Fruit fly (Drosophila melanogaster) whole organism, prepupa: ENCODE measurements around the gene CG11893.

Experiments
- Blimp-1 ChIP-seq: fragments of 200-800 bp; sonication (Bioruptor generic); optimal IDR thresholded peaks from 3 replicates; lab custom pipeline; 2017; ENCODE audit warnings: missing biosample characterization, missing genetic modification characterization, mild to moderate bottlenecking, moderate library complexity, missing genetic modification reagents
- CG10631 ChIP-seq: fragments of 200-800 bp; sonication (Bioruptor generic); optimal IDR thresholded peaks from 2 replicates; lab custom pipeline; 2016; ENCODE audit warnings: missing biosample characterization, missing genetic modification characterization
- CG11762 ChIP-seq: fragments of 200-800 bp; sonication (Bioruptor generic); optimal IDR thresholded peaks from 3 replicates; lab custom pipeline; 2016; ENCODE audit warnings: missing biosample characterization, missing genetic modification characterization; ENCODE audit not compliant: insufficient read depth
- CG15336 ChIP-seq: fragments of 200-800 bp; sonication (Bioruptor generic); IDR thresholded peaks from 2 replicates; pipeline ENCODE4 v1.3.6; 2022; ENCODE audit warnings: missing biosample characterization, missing genetic modification characterization
- CG1621 ChIP-seq: fragments of 200-800 bp; sonication (Bioruptor generic); optimal IDR thresholded peaks from 3 replicates; lab custom pipeline; 2018; ENCODE audit warnings: missing biosample characterization, mild to moderate bottlenecking, missing genetic modification characterization
- CG3032 ChIP-seq: fragments of 200-800 bp; optimal IDR thresholded peaks from 2 replicates; lab custom pipeline; 2019; ENCODE audit warnings: missing biosample characterization, mild to moderate bottlenecking, missing genetic modification characterization, moderate library complexity
- CG31627 ChIP-seq: fragments of 200-800 bp; sonication (Bioruptor generic); optimal IDR thresholded peaks from 3 replicates; lab custom pipeline; 2016; ENCODE audit warnings: missing biosample characterization, missing genetic modification characterization
- CG32006 ChIP-seq: fragments of 200-800 bp; sonication (Bioruptor generic); optimal IDR thresholded peaks from 3 replicates; lab custom pipeline; 2017; ENCODE audit warnings: missing biosample characterization, mild to moderate bottlenecking, missing genetic modification characterization
- CG3919 ChIP-seq: fragments of 200-800 bp; sonication (Bioruptor generic); optimal IDR thresholded peaks from 3 replicates; lab custom pipeline; 2016; ENCODE audit warnings: missing biosample characterization, missing genetic modification characterization
- CG6163 ChIP-seq: fragments of 200-800 bp; sonication (Bioruptor generic); IDR thresholded peaks from 3 replicates; pipeline ENCODE4 v1.3.6; 2022; ENCODE audit warnings: missing biosample characterization, missing genetic modification characterization
- CG6854 ChIP-seq: fragments of 200-800 bp; sonication (Bioruptor generic); optimal IDR thresholded peaks from 2 replicates; lab custom pipeline; 2017; ENCODE audit warnings: missing biosample characterization, mild to moderate bottlenecking, missing genetic modification characterization
- CG8119 ChIP-seq: fragments of 200-800 bp; sonication (Bioruptor generic); IDR thresholded peaks from 3 replicates; pipeline ENCODE4 v1.3.6; 2022; ENCODE audit warnings: missing biosample characterization, missing genetic modification characterization
- CG8319 ChIP-seq: fragments of 200-800 bp; sonication (Bioruptor generic); optimal IDR thresholded peaks from 3 replicates; lab custom pipeline; 2016; ENCODE audit warnings: missing biosample characterization, missing genetic modification characterization
- CG8632 ChIP-seq: fragments of 200-800 bp; sonication (Bioruptor generic); optimal IDR thresholded peaks from 3 replicates; lab custom pipeline; 2016; ENCODE audit warnings: missing biosample characterization, missing genetic modification characterization
- Eip75B ChIP-seq: fragments of 200-800 bp; sonication (Bioruptor generic); optimal IDR thresholded peaks from 3 replicates; lab custom pipeline; 2016; ENCODE audit warnings: missing biosample characterization, missing genetic modification characterization
- Ets21C ChIP-seq: fragments of 200-800 bp; sonication (Bioruptor generic); optimal IDR thresholded peaks from 3 replicates; lab custom pipeline; 2016; ENCODE audit warnings: missing biosample characterization, missing genetic modification characterization
- Hr39 ChIP-seq: fragments of 200-800 bp; sonication (Bioruptor generic); optimal IDR thresholded peaks from 2 replicates; lab custom pipeline; 2016; ENCODE audit warnings: missing biosample characterization, missing genetic modification characterization
- Lpt ChIP-seq: fragments of 200-800 bp; sonication (Bioruptor generic); optimal IDR thresholded peaks from 3 replicates; lab custom pipeline; 2016; ENCODE audit warnings: missing biosample characterization, missing genetic modification characterization
- OdsH ChIP-seq: fragments of 200-800 bp; sonication (Bioruptor generic); optimal IDR thresholded peaks from 3 replicates; lab custom pipeline; 2016; ENCODE audit warnings: missing biosample characterization, missing genetic modification characterization
- Smox ChIP-seq: fragments of 200-800 bp; sonication (Bioruptor generic); optimal IDR thresholded peaks from 3 replicates; lab custom pipeline; 2016; ENCODE audit warnings: missing biosample characterization, missing genetic modification characterization
- Sox15 ChIP-seq: fragments of 200-800 bp; sonication (Bioruptor generic); optimal IDR thresholded peaks from 3 replicates; lab custom pipeline; 2016; ENCODE audit warnings: missing biosample characterization, missing genetic modification characterization
- achi ChIP-seq: fragments of 200-800 bp; sonication (Bioruptor generic); optimal IDR thresholded peaks from 3 replicates; lab custom pipeline; 2016; ENCODE audit warnings: missing biosample characterization, missing genetic modification characterization
- acj6 ChIP-seq: fragments of 200-800 bp; sonication (Bioruptor generic); optimal IDR thresholded peaks from 3 replicates; lab custom pipeline; 2016; ENCODE audit warnings: missing biosample characterization, missing genetic modification characterization
- dsx ChIP-seq: fragments of 200-800 bp; optimal IDR thresholded peaks from 3 replicates; lab custom pipeline; 2019; ENCODE audit warnings: missing biosample characterization, mild to moderate bottlenecking, missing genetic modification characterization, moderate library complexity; ENCODE audit not compliant: poor library complexity, severe bottlenecking
- eg ChIP-seq: fragments of 200-800 bp; sonication (Bioruptor generic); IDR thresholded peaks from 3 replicates; pipeline ENCODE4 v1.3.6; 2022; ENCODE audit warnings: missing biosample characterization, missing genetic modification characterization
- esn ChIP-seq: fragments of 200-800 bp; sonication (Bioruptor generic); optimal IDR thresholded peaks from 2 replicates; lab custom pipeline; 2016; ENCODE audit warnings: missing biosample characterization, mild to moderate bottlenecking, missing genetic modification characterization, moderate library complexity
- fd59A ChIP-seq: fragments of 200-800 bp; sonication (Bioruptor generic); optimal IDR thresholded peaks from 2 replicates; lab custom pipeline; 2017; ENCODE audit warnings: missing biosample characterization, mild to moderate bottlenecking, missing genetic modification characterization, missing genetic modification reagents
- fkh ChIP-seq: fragments of 200-800 bp; sonication (Bioruptor generic); optimal IDR thresholded peaks from 3 replicates; lab custom pipeline; 2017; ENCODE audit warnings: missing biosample characterization, mild to moderate bottlenecking, missing genetic modification characterization, moderate library complexity
- lz ChIP-seq: fragments of 200-800 bp; sonication (Bioruptor generic); optimal IDR thresholded peaks from 3 replicates; lab custom pipeline; 2016; ENCODE audit warnings: missing biosample characterization, missing genetic modification characterization
- ss ChIP-seq, 2 experiments: fragments of 200-800 bp; sonication (Bioruptor generic); optimal IDR thresholded peaks; 2 replicates in 1 of 2; 3 replicates in 1 of 2; lab custom pipeline; 2017 to 2018; ENCODE audit warnings: mild to moderate bottlenecking in 2 of 2, missing biosample characterization in 2 of 2, missing genetic modification characterization in 2 of 2, moderate library complexity in 1 of 2
- svp ChIP-seq: fragments of 200-800 bp; sonication (Bioruptor generic); peaks from one replicate; lab custom pipeline; 2016; ENCODE audit warnings: missing biosample characterization, missing genetic modification characterization
- topi ChIP-seq: fragments of 200-800 bp; sonication (Bioruptor generic); optimal IDR thresholded peaks from 3 replicates; lab custom pipeline; 2016; ENCODE audit warnings: missing biosample characterization, missing genetic modification characterization
- vri ChIP-seq: fragments of 200-800 bp; sonication (Bioruptor generic); optimal IDR thresholded peaks from 3 replicates; lab custom pipeline; 2016; ENCODE audit warnings: missing biosample characterization, mild to moderate bottlenecking, missing genetic modification characterization

CG11893 gene

dm6 chr3R:25320898-25321297, 31.2 kb downstream of the CG11893 start:
- TF ChIP-seq esn (GFP tag; lab: Kevin White, UChicago) = no peak

DNA sequence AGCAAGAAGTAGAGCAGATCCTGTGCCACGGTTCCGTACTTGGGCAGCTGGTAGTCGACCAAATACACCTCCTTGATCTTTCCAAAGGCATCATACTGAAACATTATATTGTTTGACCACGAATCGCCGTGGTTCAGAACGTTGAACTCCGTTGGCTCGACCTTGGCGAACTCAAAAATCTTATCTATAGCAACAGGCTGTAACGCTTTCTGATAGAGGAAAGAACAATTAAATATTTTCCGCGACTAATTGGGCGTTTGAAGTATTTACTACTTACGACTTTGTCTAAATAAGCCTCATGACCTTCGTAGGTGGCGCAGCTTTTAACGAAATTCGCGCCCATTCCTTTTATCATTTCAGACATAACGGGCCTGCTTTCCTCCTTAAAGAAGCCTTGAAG, 32.0 kb downstream of the CG11893 start:
- TF ChIP-seq CG8632 (GFP tag; lab: Kevin White, UChicago) = no peak
- TF ChIP-seq svp (GFP tag; lab: Kevin White, UChicago) = peak; percentile 72

DNA sequence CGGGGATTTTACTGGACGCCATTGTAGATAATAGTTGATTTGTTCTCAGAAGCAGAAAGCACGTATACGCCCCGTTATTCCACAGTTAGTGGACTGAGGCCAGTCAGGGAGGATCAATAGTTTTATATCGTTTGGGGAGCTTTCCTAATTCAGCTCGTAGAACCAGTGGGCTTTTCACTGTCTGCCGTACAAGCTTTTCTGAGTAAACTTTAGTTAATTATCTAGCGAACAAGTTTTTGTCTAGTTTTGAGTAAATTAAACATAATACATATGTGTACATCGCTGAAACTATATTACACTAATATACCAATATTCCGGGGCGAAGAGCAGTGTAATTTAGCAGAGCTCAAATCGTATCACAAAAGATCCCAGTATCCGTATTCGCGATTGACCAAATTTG, 33.0 kb downstream of the CG11893 start, which contains the start of gene CG10562:
CG10562 (minus strand) TSS at position 101 of the 400 bp plus-strand sequence.
- TF ChIP-seq acj6 (GFP tag; lab: Kevin White, UChicago) (no peak), fkh (GFP tag; lab: Kevin White, UChicago) (no peak), topi (GFP tag; lab: Kevin White, UChicago) (no peak), Sox15 (GFP tag; lab: Kevin White, UChicago) (no peak), Smox (GFP tag; lab: Kevin White, UChicago) (no peak), CG15336 (no peak), Blimp-1 (no peak), OdsH (no peak), dsx (GFP tag; lab: Kevin White, UChicago) (no peak), CG10631 (GFP tag; lab: Kevin White, UChicago) (no peak), esn (GFP tag; lab: Kevin White, UChicago) (no peak), CG8319 (GFP tag; lab: Kevin White, UChicago) (no peak), Hr39 (GFP tag; lab: Kevin White, UChicago) (no peak), CG31627 (GFP tag; lab: Kevin White, UChicago) (no peak), fd59A (GFP tag; lab: Kevin White, UChicago) (no peak), CG11762 (GFP tag; lab: Kevin White, UChicago) (no peak)

DNA sequence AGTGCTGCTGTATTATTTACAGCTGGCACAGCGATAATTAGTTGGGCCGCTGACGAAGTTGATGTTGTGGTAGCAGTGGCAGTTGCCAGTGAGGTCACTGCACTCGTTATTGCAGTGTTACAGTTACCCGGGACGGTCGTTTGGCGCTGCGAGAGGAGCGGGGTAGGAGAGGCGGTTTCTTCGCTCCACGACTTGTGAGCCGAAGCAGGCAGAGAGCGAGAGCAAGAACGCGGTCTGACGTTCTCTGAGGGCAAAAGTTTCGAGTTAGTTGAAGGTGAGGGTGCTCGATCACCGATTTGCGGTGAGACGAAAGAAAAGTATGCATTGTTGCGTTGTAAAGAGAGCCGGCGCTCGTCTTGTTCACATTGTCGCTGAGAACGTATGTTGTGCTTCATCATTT, 38.9 kb downstream of the CG11893 start:
- TF ChIP-seq eg (GFP tag; lab: Robert Waterston, UW) = 0 out of 3 replicates have a peak, but pooled peaks have one; percentile 17
- TF ChIP-seq CG8119 (GFP tag; lab: Robert Waterston, UW) = 0 out of 3 replicates have a peak, but pooled peaks have one; percentile 28

dm6 chr3R:25329079-25329478, 39.4 kb downstream of the CG11893 start, which contains the start of gene CHKov1:
Gene CHKov1, minus strand, starts transcription at chr3R:25329316.
- 0 out of 2 replicates have a peak, but pooled peaks have one; percentile 21 for TF ChIP-seq CG15336
- peak; percentile 30 for TF ChIP-seq vri (GFP tag; lab: Kevin White, UChicago)
- no peak for TF ChIP-seq CG6163 (GFP tag; lab: Robert Waterston, UW)
- TF ChIP-seq, all 60 proteins: peak for 2

DNA sequence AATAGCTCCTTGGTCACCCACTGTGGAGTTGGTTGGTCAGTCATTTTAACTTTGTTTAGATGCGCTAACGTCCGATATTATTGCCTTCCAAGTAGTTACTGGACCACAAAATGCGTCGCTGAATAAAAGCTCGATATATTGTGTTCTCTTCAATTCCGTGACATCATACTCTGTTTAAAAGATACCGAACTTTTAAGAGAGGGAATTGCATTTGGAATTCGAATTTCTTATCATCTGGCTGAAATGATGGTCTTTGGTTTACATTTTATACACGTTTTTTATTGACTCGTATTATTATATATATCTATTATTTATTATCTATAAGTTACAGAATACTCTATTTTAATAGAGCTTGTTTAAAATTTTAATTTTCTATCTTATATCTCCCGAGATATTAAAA, 41.4 kb downstream of the CG11893 start, which contains the start of gene CHKov2:
CHKov2 (minus strand) TSS at position 101 of the 400 bp plus-strand sequence.
- TF ChIP-seq Hr39 (GFP tag; lab: Kevin White, UChicago) (no peak), Eip75B (GFP tag; lab: Kevin White, UChicago) (no peak), fkh (GFP tag; lab: Kevin White, UChicago) (no peak), Lpt (GFP tag; lab: Kevin White, UChicago) (no peak), CG3919 (GFP tag; lab: Kevin White, UChicago) (no peak), Sox15 (GFP tag; lab: Kevin White, UChicago) (no peak), achi (GFP tag; lab: Kevin White, UChicago) (no peak), CG6854 (GFP tag; lab: Kevin White, UChicago) (no peak), eg (GFP tag; lab: Robert Waterston, UW) (no peak), ss (GFP tag; optimal IDR thresholded peaks at IDR 0.05; lab: Kevin White, UChicago) (no peak), lz (GFP tag; lab: Kevin White, UChicago) (no peak), CG32006 (GFP tag; lab: Kevin White, UChicago) (no peak), CG3032 (tag; lab: Kevin White, UChicago) (no peak), acj6 (GFP tag; lab: Kevin White, UChicago) (no peak), Ets21C (GFP tag; lab: Kevin White, UChicago) (no peak), Smox (GFP tag; lab: Kevin White, UChicago) (no peak), CG1621 (no peak)
- TF ChIP-seq, all 60 proteins: peak for 0
